Fruit fly (Drosophila melanogaster): Measurements from ENCODE around the gene Caf1-180.

Caf1-180 gene

dm6 chrX:8558762-8559172 lies 47.3 kb downstream of the Caf1-180 start, which contains the start of gene IntS4 (continued):
- TF ChIP-seq CG33213 (GFP tag; optimal IDR thresholded peaks at IDR 0.05), result no peak
- peak; percentile 79 for TF ChIP-seq B-H2 (GFP tag; optimal IDR thresholded peaks at IDR 0.05)
- TF ChIP-seq CG12299 (tag; optimal IDR thresholded peaks at IDR 0.05), result peak; percentile 9
- peak; percentile 47 for TF ChIP-seq Ets97D (GFP tag; optimal IDR thresholded peaks at IDR 0.05)
- TF ChIP-seq tin (GFP tag; optimal IDR thresholded peaks at IDR 0.05), result peak; percentile 66
- TF ChIP-seq Med (GFP tag), result peak; percentile 87
- TF ChIP-seq h (optimal IDR thresholded peaks at IDR 0.05), result no peak
- TF ChIP-seq CG1603 (tag; optimal IDR thresholded peaks at IDR 0.05), result no peak
- no peak for TF ChIP-seq Nf-YA (GFP tag; IDR thresholded peaks at IDR 0.05)
- TF ChIP-seq pan (optimal IDR thresholded peaks at IDR 0.05), result no peak
- TF ChIP-seq pan (GFP tag; optimal IDR thresholded peaks at IDR 0.05 in 1 of 2, IDR thresholded peaks at IDR 0.05 in 1 of 2), result peak in 1 of 2 experiments; percentile 54
- peak; percentile 58 for TF ChIP-seq Fer2 (tag; optimal IDR thresholded peaks at IDR 0.05)
- peak; percentile 96 for TF ChIP-seq unc-4 (GFP tag; IDR thresholded peaks at IDR 0.05; ENCODE audit: partially characterized antibody)
- TF ChIP-seq pros (GFP tag; optimal IDR thresholded peaks at IDR 0.05), result no peak
- no peak; the same call in 1 of the 2 replicates for TF ChIP-seq klu (GFP tag; IDR thresholded peaks at IDR 0.05)
- TF ChIP-seq eyg (GFP tag; optimal IDR thresholded peaks at IDR 0.05), result no peak
- peak; percentile 47 for TF ChIP-seq fd3F (GFP tag; optimal IDR thresholded peaks at IDR 0.05)
- TF ChIP-seq CoRest (tag; optimal IDR thresholded peaks at IDR 0.05), result peak; percentile 78
- no peak for TF ChIP-seq CG6254 (GFP tag; optimal IDR thresholded peaks at IDR 0.05)
- TF ChIP-seq eve (GFP tag; optimal IDR thresholded peaks at IDR 0.05), result no peak
- TF ChIP-seq kah (GFP tag; optimal IDR thresholded peaks at IDR 0.05), result no peak
- peak; percentile 50; the same call in 2 of the 3 replicates for TF ChIP-seq Aef1 (GFP tag; IDR thresholded peaks at IDR 0.05)
- no peak for TF ChIP-seq toy (GFP tag; IDR thresholded peaks at IDR 0.05)
- TF ChIP-seq HLH54F (GFP tag; optimal IDR thresholded peaks at IDR 0.05), result no peak
- TF ChIP-seq YL-1 (GFP tag; optimal IDR thresholded peaks at IDR 0.05), result peak; percentile 65
- TF ChIP-seq CG10321 (GFP tag; IDR thresholded peaks at IDR 0.05), result no peak
- no peak for TF ChIP-seq Hand (GFP tag; optimal IDR thresholded peaks at IDR 0.05)
- no peak for TF ChIP-seq CG43689 (GFP tag; IDR thresholded peaks at IDR 0.05)
- TF ChIP-seq CG12104 (GFP tag; optimal IDR thresholded peaks at IDR 0.05), result peak; percentile 26
- TF ChIP-seq CG13287 (GFP tag; IDR thresholded peaks at IDR 0.05; ENCODE audit: partially characterized antibody), result peak; percentile 97
- peak; percentile 42 for TF ChIP-seq jumu (GFP tag; optimal IDR thresholded peaks at IDR 0.05)
- peak; percentile 78 for TF ChIP-seq CG32532 (GFP tag; IDR thresholded peaks at IDR 0.05)
- peak in 1 of 2 experiments; percentile 31 for TF ChIP-seq insv (GFP tag; optimal IDR thresholded peaks at IDR 0.05)
- 0 out of 2 replicates have a peak, but pooled peaks have one; percentile 13 for TF ChIP-seq danr (GFP tag; IDR thresholded peaks at IDR 0.05)
- TF ChIP-seq wek (GFP tag; optimal IDR thresholded peaks at IDR 0.05), result no peak
- TF ChIP-seq Lim3 (GFP tag; IDR thresholded peaks at IDR 0.05), result no peak
- TF ChIP-seq abd-A (tag; optimal IDR thresholded peaks at IDR 0.05), result no peak

- peak; percentile 27 for TF ChIP-seq Scr (GFP tag; IDR thresholded peaks at IDR 0.05; ENCODE audit: partially characterized antibody)
- peak; percentile 65 for TF ChIP-seq CG6791 (GFP tag; IDR thresholded peaks at IDR 0.05; ENCODE audit: partially characterized antibody)
- TF ChIP-seq CG14860 (GFP tag; IDR thresholded peaks at IDR 0.05; ENCODE audit: partially characterized antibody), result peak; percentile 60; the same call in 2 of the 3 replicates
- peak; percentile 52 for TF ChIP-seq CG16813 (GFP tag; IDR thresholded peaks at IDR 0.05; ENCODE audit: partially characterized antibody)
- TF ChIP-seq CHES-1-like (GFP tag; optimal IDR thresholded peaks at IDR 0.05), result no peak
- TF ChIP-seq cas (GFP tag; IDR thresholded peaks at IDR 0.05), result no peak
- 0 out of 3 replicates have a peak, but pooled peaks have one; percentile 39 for TF ChIP-seq Doc3 (GFP tag; IDR thresholded peaks at IDR 0.05; ENCODE audit: partially characterized antibody)
- peak; percentile 48 for TF ChIP-seq Dp (GFP tag; optimal IDR thresholded peaks at IDR 0.05)
- peak; percentile 49; the same call in 1 of the 2 replicates for TF ChIP-seq Bgb (GFP tag; IDR thresholded peaks at IDR 0.05; ENCODE audit: partially characterized antibody)
- TF ChIP-seq hb (GFP tag; IDR thresholded peaks at IDR 0.05; ENCODE audit: partially characterized antibody), result 0 out of 3 replicates have a peak, but pooled peaks have one; percentile 52
- TF ChIP-seq inv (GFP tag; IDR thresholded peaks at IDR 0.05; ENCODE audit: partially characterized antibody), result peak; percentile 39
- TF ChIP-seq CG6689 (GFP tag; IDR thresholded peaks at IDR 0.05), result no peak
- TF ChIP-seq mld (GFP tag; IDR thresholded peaks at IDR 0.05; ENCODE audit: partially characterized antibody), result 0 out of 3 replicates have a peak, but pooled peaks have one; percentile 30
- TF ChIP-seq Dll (GFP tag; IDR thresholded peaks at IDR 0.05; ENCODE audit: partially characterized antibody), result peak; percentile 40; the same call in 2 of the 4 replicates
- no peak for TF ChIP-seq Fer2 (tag; optimal IDR thresholded peaks at IDR 0.05)
These were observed 51.8 kb downstream of the Caf1-180 start for dm6 chrX:8554303-8554702.
